Worm (Caenorhabditis elegans) whole organism, L1 larva: Measurements from ENCODE around the gene T05C12.8.

Source experiments
- C34B4.2 ChIP-seq: sonication (generic microtip); optimal IDR thresholded peaks from 2 replicates; lab custom pipeline; 2017; ENCODE audit warnings: mild to moderate bottlenecking, missing genetic modification characterization, missing compliant biosample characterization
- F16B12.6 ChIP-seq: fragments of 150-350 bp; optimal IDR thresholded peaks from 2 replicates; lab custom pipeline; 2014; ENCODE audit warnings: missing biosample characterization, missing genetic modification characterization
- Y116A8C.19 ChIP-seq: sonication (generic microtip); optimal IDR thresholded peaks from 2 replicates; lab custom pipeline; 2016; ENCODE audit warnings: missing compliant biosample characterization, missing genetic modification characterization, borderline replicate concordance
- aly-2 ChIP-seq: fragments of 150-350 bp; optimal IDR thresholded peaks from 2 replicates; lab custom pipeline; 2014; ENCODE audit warnings: missing biosample characterization, missing genetic modification characterization
- ama-1 ChIP-seq: fragments of 150-350 bp; optimal IDR thresholded peaks from 2 replicates; lab custom pipeline; 2014
- ceh-8 ChIP-seq: fragments of 200-800 bp; sonication (Bioruptor generic); optimal IDR thresholded peaks from 2 replicates; lab custom pipeline; 2018; ENCODE audit warnings: mild to moderate bottlenecking, missing genetic modification characterization, moderate library complexity, missing compliant biosample characterization
- ceh-82 ChIP-seq, 3 experiments: fragments of 150-350 bp in 1 of 3; sonication (generic microtip) in 2 of 3; optimal IDR thresholded peaks; 2 replicates each; lab custom pipeline; 2014 to 2017; ENCODE audit warnings: missing biosample characterization in 3 of 3, missing genetic modification characterization in 3 of 3
- ceh-88 ChIP-seq: fragments of 200-800 bp; sonication (Bioruptor generic); IDR thresholded peaks from 2 replicates; pipeline ENCODE4 v1.3.6; 2022; ENCODE audit warnings: missing genetic modification characterization, missing compliant biosample characterization
- ces-1 ChIP-seq: fragments of 150-350 bp; optimal IDR thresholded peaks from 2 replicates; lab custom pipeline; 2014; ENCODE audit warnings: missing biosample characterization, missing genetic modification reagents, missing genetic modification characterization
- dpl-1 ChIP-seq, 3 experiments: fragments of 150-350 bp in 2 of 3; sonication (generic microtip) in 1 of 3; optimal IDR thresholded peaks; 2 replicates each; lab custom pipeline; 2014 to 2017; ENCODE audit warnings: missing biosample characterization in 3 of 3, missing genetic modification characterization in 3 of 3, missing genetic modification reagents in 3 of 3
- dsc-1 ChIP-seq: sonication (generic microtip); optimal IDR thresholded peaks from 2 replicates; lab custom pipeline; 2016; ENCODE audit warnings: mild to moderate bottlenecking, missing genetic modification characterization, missing compliant biosample characterization
- egl-27 ChIP-seq, 2 experiments: fragments of 150-350 bp in 1 of 2; sonication (generic microtip); optimal IDR thresholded peaks; 3 replicates each; lab custom pipeline; 2017 to 2018; ENCODE audit warnings: missing biosample characterization in 2 of 2, missing genetic modification characterization in 2 of 2, missing genetic modification reagents in 2 of 2
- ets-5 ChIP-seq: fragments of 200-800 bp; sonication (Bioruptor generic); IDR thresholded peaks from 2 replicates; pipeline ENCODE4 v1.3.6; 2022; ENCODE audit warnings: missing genetic modification characterization, missing compliant biosample characterization
- hlh-17 ChIP-seq: fragments of 200-800 bp; sonication (Bioruptor generic); optimal IDR thresholded peaks from 2 replicates; lab custom pipeline; 2018; ENCODE audit warnings: missing genetic modification characterization, mild to moderate bottlenecking, missing compliant biosample characterization, moderate library complexity, borderline replicate concordance
- hlh-4 ChIP-seq: sonication (generic microtip); optimal IDR thresholded peaks from 2 replicates; lab custom pipeline; 2016; ENCODE audit warnings: mild to moderate bottlenecking, missing genetic modification characterization, missing compliant biosample characterization
- jun-1 ChIP-seq: fragments of 150-350 bp; optimal IDR thresholded peaks from 2 replicates; lab custom pipeline; 2014; ENCODE audit warnings: missing biosample characterization, missing genetic modification reagents, missing genetic modification characterization
- lin-39 ChIP-seq: fragments of 150-350 bp; optimal IDR thresholded peaks from 2 replicates; lab custom pipeline; 2014; ENCODE audit warnings: missing biosample characterization, missing genetic modification reagents, missing genetic modification characterization
- lir-3 ChIP-seq: sonication (generic microtip); optimal IDR thresholded peaks from 2 replicates; lab custom pipeline; 2016; ENCODE audit warnings: mild to moderate bottlenecking, missing genetic modification characterization, moderate library complexity, missing compliant biosample characterization; ENCODE audit not compliant: poor library complexity
- lsy-2 ChIP-seq, 2 experiments: fragments of 150-350 bp; optimal IDR thresholded peaks; 2 replicates each; lab custom pipeline; 2014; ENCODE audit warnings: missing biosample characterization in 2 of 2, missing genetic modification characterization in 2 of 2
- mdl-1 ChIP-seq, 2 experiments: fragments of 150-350 bp; optimal IDR thresholded peaks; 2 replicates each; lab custom pipeline; 2014 to 2017; ENCODE audit warnings: missing biosample characterization in 2 of 2, missing genetic modification characterization in 2 of 2, inconsistent platforms in 1 of 2
- nhr-20 ChIP-seq: sonication (generic microtip); optimal IDR thresholded peaks from 2 replicates; lab custom pipeline; 2016; ENCODE audit warnings: mild to moderate bottlenecking, missing genetic modification characterization, missing compliant biosample characterization
- nhr-28 ChIP-seq: fragments of 150-350 bp; optimal IDR thresholded peaks from 2 replicates; lab custom pipeline; 2014; ENCODE audit warnings: missing biosample characterization, missing genetic modification characterization
- nhr-71 ChIP-seq: sonication (generic microtip); optimal IDR thresholded peaks from 2 replicates; lab custom pipeline; 2016; ENCODE audit warnings: mild to moderate bottlenecking, missing genetic modification characterization, moderate library complexity, missing compliant biosample characterization
- nhr-76 ChIP-seq: sonication (generic microtip); optimal IDR thresholded peaks from 2 replicates; lab custom pipeline; 2017; ENCODE audit warnings: missing biosample characterization, missing genetic modification characterization
- nhr-84 ChIP-seq: sonication (generic microtip); optimal IDR thresholded peaks from 2 replicates; lab custom pipeline; 2017; ENCODE audit warnings: missing biosample characterization, missing genetic modification characterization
- nhr-85 ChIP-seq: sonication (generic microtip); peaks from one replicate; lab custom pipeline; 2016; ENCODE audit warnings: missing genetic modification characterization, inconsistent platforms, missing compliant biosample characterization
- nhr-90 ChIP-seq: sonication (generic microtip); optimal IDR thresholded peaks from 2 replicates; lab custom pipeline; 2016; ENCODE audit warnings: mild to moderate bottlenecking, missing genetic modification characterization, missing compliant biosample characterization; ENCODE audit not compliant: poor library complexity
- pag-3 ChIP-seq: sonication (generic microtip); optimal IDR thresholded peaks from 2 replicates; lab custom pipeline; 2017; ENCODE audit warnings: missing genetic modification characterization, mild to moderate bottlenecking, missing compliant biosample characterization, antibody characterized with exemption, borderline replicate concordance; ENCODE audit not compliant: insufficient read depth
- rnt-1 ChIP-seq: sonication (generic microtip); optimal IDR thresholded peaks from 2 replicates; lab custom pipeline; 2016; ENCODE audit warnings: mild to moderate bottlenecking, missing genetic modification characterization, moderate library complexity, missing compliant biosample characterization
- skn-1 ChIP-seq: fragments of 150-350 bp; optimal IDR thresholded peaks from 2 replicates; lab custom pipeline; 2014; ENCODE audit warnings: missing biosample characterization, missing genetic modification characterization
- snpc-4 ChIP-seq: fragments of 150-350 bp; optimal IDR thresholded peaks from 2 replicates; lab custom pipeline; 2014; ENCODE audit warnings: missing biosample characterization, missing genetic modification characterization
- sox-4 ChIP-seq: sonication (generic microtip); optimal IDR thresholded peaks from 2 replicates; lab custom pipeline; 2016; ENCODE audit warnings: missing genetic modification characterization, missing compliant biosample characterization
- sptf-1 ChIP-seq: fragments of 150-350 bp; optimal IDR thresholded peaks from 2 replicates; lab custom pipeline; 2014; ENCODE audit warnings: missing biosample characterization, missing genetic modification characterization
- sup-37 ChIP-seq: fragments of 200-800 bp; sonication (Bioruptor generic); optimal IDR thresholded peaks from 2 replicates; lab custom pipeline; 2018; ENCODE audit warnings: mild to moderate bottlenecking, missing genetic modification characterization, missing compliant biosample characterization
- tlp-1 ChIP-seq: fragments of 150-350 bp; optimal IDR thresholded peaks from 2 replicates; lab custom pipeline; 2014; ENCODE audit warnings: missing biosample characterization, missing genetic modification characterization
- unc-62 ChIP-seq: fragments of 150-350 bp; optimal IDR thresholded peaks from 2 replicates; lab custom pipeline; 2014; ENCODE audit warnings: missing biosample characterization, missing genetic modification reagents, missing genetic modification characterization
- unc-86 ChIP-seq: sonication (generic microtip); optimal IDR thresholded peaks from 2 replicates; lab custom pipeline; 2016; ENCODE audit warnings: missing genetic modification characterization, missing compliant biosample characterization
- unc-98 ChIP-seq: fragments of 200-800 bp; sonication (Bioruptor generic); IDR thresholded peaks from 2 replicates; pipeline ENCODE4 v1.3.6; 2022; ENCODE audit warnings: missing genetic modification characterization, missing compliant biosample characterization
- vab-15 ChIP-seq: sonication (generic microtip); optimal IDR thresholded peaks from 2 replicates; lab custom pipeline; 2017; ENCODE audit warnings: missing genotype, mild to moderate bottlenecking, missing genetic modification characterization, missing compliant biosample characterization
- zip-4 ChIP-seq: fragments of 200-800 bp; sonication (Bioruptor generic); optimal IDR thresholded peaks from 2 replicates; lab custom pipeline; 2018; ENCODE audit warnings: mild to moderate bottlenecking, missing genetic modification characterization, moderate library complexity, missing compliant biosample characterization

T05C12.8 gene

DNA sequence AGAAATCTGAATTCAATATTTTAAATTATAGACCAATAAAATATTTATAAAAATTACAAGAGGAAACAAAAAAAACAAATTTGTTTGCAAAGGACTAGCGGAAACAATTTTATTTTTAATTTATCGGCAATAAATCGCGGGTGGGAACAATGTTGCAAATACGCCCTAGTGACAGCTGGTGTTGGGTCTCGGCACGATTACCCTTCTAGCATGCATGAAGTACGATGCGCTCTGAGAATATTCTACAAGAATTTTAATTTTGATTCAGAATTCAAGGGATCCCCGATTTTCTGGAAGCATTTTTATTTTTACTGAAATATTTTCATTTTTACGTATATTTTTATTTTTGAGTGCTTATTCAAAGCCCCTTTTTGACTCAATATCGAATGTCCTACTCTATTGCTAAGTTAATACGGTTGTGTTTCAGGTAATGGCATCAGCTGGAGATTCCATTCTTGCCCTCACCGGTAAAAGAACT lies 5.3 kb downstream of the T05C12.8 start, which contains the start of the genes mig-5 and cct-1 (continued):
- TF ChIP-seq ceh-82 (tag; optimal IDR thresholded peaks at IDR 0.05; lab: Kevin White, UChicago) (peak; percentile 97 to 99 (median 98)), nhr-90 (tag; lab: Kevin White, UChicago) (peak; percentile 98), ceh-8 (GFP tag; lab: Kevin White, UChicago) (peak; percentile 97), lin-39 (tag; lab: Kevin White, UChicago) (peak; percentile 98), dpl-1 (GFP tag; optimal IDR thresholded peaks at IDR 0.05; lab: Kevin White, UChicago) (peak; percentile 87 to 93 (median 89)), aly-2 (tag; lab: Kevin White, UChicago) (peak; percentile 98), F16B12.6 (tag; lab: Kevin White, UChicago) (peak; percentile 75), nhr-71 (tag; lab: Kevin White, UChicago) (peak; percentile 99), Y116A8C.19 (tag; lab: Kevin White, UChicago) (no peak), nhr-85 (tag; lab: Kevin White, UChicago) (peak; percentile 99), nhr-20 (tag; lab: Kevin White, UChicago) (peak; percentile 99), hlh-17 (GFP tag; lab: Kevin White, UChicago) (no peak), skn-1 (tag; lab: Kevin White, UChicago) (peak; percentile 97), hlh-4 (peak; percentile 12), unc-62 (GFP tag; lab: Kevin White, UChicago) (peak; percentile 45), vab-15 (peak; percentile 94), ces-1 (GFP tag; lab: Kevin White, UChicago) (peak; percentile 39), snpc-4 (tag; lab: Kevin White, UChicago) (peak; percentile 91), ceh-88 (GFP tag; lab: Robert Waterston, UW) (peak; percentile 96), mdl-1 (tag; optimal IDR thresholded peaks at IDR 0.05; lab: Kevin White, UChicago) (peak in 1 of 2 experiments; percentile 95), ets-5 (GFP tag; lab: Robert Waterston, UW) (no peak), jun-1 (tag; lab: Kevin White, UChicago) (peak; percentile 96), nhr-76 (tag; lab: Kevin White, UChicago) (peak; percentile 34), nhr-84 (no peak), egl-27 (tag; optimal IDR thresholded peaks at IDR 0.05; lab: Kevin White, UChicago) (peak; percentile 73 to 88), zip-4 (GFP tag; lab: Kevin White, UChicago) (peak; percentile 91), lsy-2 (tag; optimal IDR thresholded peaks at IDR 0.05; lab: Kevin White, UChicago) (peak; percentile 100), unc-86 (tag; lab: Kevin White, UChicago) (peak; percentile 98), C34B4.2 (peak; percentile 71), ama-1 (lab: Kevin White, UChicago) (peak; percentile 89), sptf-1 (tag; lab: Kevin White, UChicago) (no peak), pag-3 (peak; percentile 53)

DNA sequence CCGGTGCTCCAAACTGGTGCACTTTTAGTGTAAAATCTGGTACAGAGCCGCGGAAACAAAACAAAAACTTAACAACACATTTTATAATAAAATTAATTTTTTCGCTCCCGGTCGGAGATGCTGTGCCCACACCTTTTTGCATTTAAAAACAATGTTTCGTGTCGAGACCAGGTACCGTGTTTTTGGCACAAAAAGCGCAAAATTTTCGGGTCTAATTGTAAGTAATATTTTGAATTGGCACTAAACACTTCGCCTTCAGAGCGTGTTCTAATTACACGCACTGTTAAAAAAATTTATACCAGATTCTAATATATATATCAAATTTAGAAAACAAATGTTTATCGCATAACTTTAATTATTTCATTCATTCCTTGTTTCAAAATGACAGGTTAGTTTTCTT lies 8.9 kb downstream of the T05C12.8 start, which contains the start of gene dylt-3:
dylt-3 (plus strand) TSS at position 301 of the 400 bp plus-strand sequence.
- TF ChIP-seq nhr-76 (tag; lab: Kevin White, UChicago): no peak
- no peak for TF ChIP-seq unc-62 (GFP tag; lab: Kevin White, UChicago)
- TF ChIP-seq ama-1 (lab: Kevin White, UChicago): no peak
- no peak for TF ChIP-seq sptf-1 (tag; lab: Kevin White, UChicago)
- no peak for TF ChIP-seq mdl-1 (tag; optimal IDR thresholded peaks at IDR 0.05; lab: Kevin White, UChicago)
- no peak for TF ChIP-seq lir-3
- TF ChIP-seq nhr-28 (tag; lab: Kevin White, UChicago): no peak
- TF ChIP-seq sup-37 (GFP tag; lab: Kevin White, UChicago): no peak
- no peak for TF ChIP-seq unc-98 (GFP tag; lab: Robert Waterston, UW)
- TF ChIP-seq ceh-88 (GFP tag; lab: Robert Waterston, UW): no peak
- TF ChIP-seq dsc-1 (tag; lab: Kevin White, UChicago): no peak

DNA sequence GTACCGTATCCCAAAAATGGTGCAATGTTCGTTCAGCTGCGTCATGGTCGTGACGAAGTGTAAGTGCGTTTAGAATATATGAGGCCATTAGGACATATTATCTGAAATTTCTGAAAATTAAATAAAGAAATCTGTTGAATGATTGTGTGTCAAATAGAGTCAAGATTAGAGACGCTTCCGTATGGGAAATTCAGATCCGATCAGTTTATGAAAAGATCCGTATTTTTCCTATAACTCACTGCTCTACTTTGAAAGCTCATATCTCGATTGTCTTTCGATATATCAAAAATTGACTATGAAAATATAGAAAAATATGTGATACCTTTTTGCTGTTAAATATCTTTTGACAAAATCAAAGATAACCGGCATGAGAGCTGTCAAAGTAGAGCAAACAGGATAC lies 10.1 kb downstream of the T05C12.8 start, which contains the start of gene T05C12.4:
T05C12.4 (minus strand) TSS at position 101 of the 400 bp plus-strand sequence.
- TF ChIP-seq dpl-1 (GFP tag; optimal IDR thresholded peaks at IDR 0.05; lab: Kevin White, UChicago): no peak
- TF ChIP-seq tlp-1 (tag; lab: Kevin White, UChicago): no peak
- TF ChIP-seq sox-4 (tag; lab: Kevin White, UChicago): no peak
- no peak for TF ChIP-seq rnt-1 (tag; lab: Kevin White, UChicago)
